Worm (Caenorhabditis elegans) whole organism, L4 larva: ENCODE measurements around the gene zif-1.

ENCODE experiments used
- F26F4.8 ChIP-seq: fragments of 200-800 bp; sonication (Bioruptor generic); conservative IDR thresholded peaks from 2 replicates; pipeline ENCODE4 v1.3.6; 2022; ENCODE audit warnings: missing genetic modification characterization, missing compliant biosample characterization
- F49E8.2 ChIP-seq: sonication (generic microtip); optimal IDR thresholded peaks from 2 replicates; lab custom pipeline; 2016; ENCODE audit warnings: missing compliant biosample characterization, mild to moderate bottlenecking, missing genetic modification characterization, borderline replicate concordance
- T20F7.1 ChIP-seq: fragments of 200-800 bp; sonication (Bioruptor generic); optimal IDR thresholded peaks from 2 replicates; lab custom pipeline; 2018; ENCODE audit warnings: mild to moderate bottlenecking, missing genetic modification characterization, missing compliant biosample characterization
- Y105C5A.15 ChIP-seq: fragments of 200-800 bp; sonication (Bioruptor generic); IDR thresholded peaks from 2 replicates; pipeline ENCODE4 v1.3.6; 2022; ENCODE audit warnings: missing genetic modification characterization, missing compliant biosample characterization
- Y75B8A.6 ChIP-seq: fragments of 200-800 bp; sonication (Bioruptor generic); IDR thresholded peaks from 2 replicates; pipeline ENCODE4 v1.3.6; 2022; ENCODE audit warnings: missing genetic modification reagents, missing genetic modification characterization, missing compliant biosample characterization
- ama-1 ChIP-seq: fragments of 150-350 bp; optimal IDR thresholded peaks from 2 replicates; lab custom pipeline; 2014; ENCODE audit warnings: inconsistent platforms, mixed read lengths
- ceh-44 ChIP-seq: fragments of 200-800 bp; sonication (Bioruptor generic); IDR thresholded peaks from 2 replicates; pipeline ENCODE4 v1.3.6; 2022; ENCODE audit warnings: missing genetic modification reagents, missing genetic modification characterization, missing compliant biosample characterization
- ceh-62 ChIP-seq: sonication (generic microtip); optimal IDR thresholded peaks from 2 replicates; lab custom pipeline; 2017; ENCODE audit warnings: missing biosample characterization, missing genetic modification characterization
- ceh-82 ChIP-seq: sonication (generic microtip); optimal IDR thresholded peaks from 2 replicates; lab custom pipeline; 2017; ENCODE audit warnings: missing biosample characterization, missing genetic modification characterization
- cey-2 ChIP-seq: sonication (generic microtip); optimal IDR thresholded peaks from 3 replicates; lab custom pipeline; 2017; ENCODE audit warnings: missing genetic modification characterization, mild to moderate bottlenecking, missing compliant biosample characterization, antibody characterized with exemption, borderline replicate concordance; ENCODE audit not compliant: insufficient read depth
- ctbp-1 ChIP-seq: fragments of 200-800 bp; sonication (Bioruptor generic); IDR thresholded peaks from 2 replicates; pipeline ENCODE4 v1.3.6; 2022; ENCODE audit warnings: missing genetic modification reagents, missing genetic modification characterization, missing compliant biosample characterization
- daf-16 ChIP-seq, 3 experiments: sonication (generic microtip); optimal IDR thresholded peaks; 2 replicates each; lab custom pipeline; 2016 to 2017; ENCODE audit warnings: missing genetic modification characterization in 3 of 3, missing genetic modification reagents in 3 of 3, mild to moderate bottlenecking in 2 of 3, missing compliant biosample characterization in 2 of 3, missing biosample characterization in 1 of 3, moderate library complexity in 1 of 3
- daf-19 ChIP-seq: fragments of 200-800 bp; sonication (Bioruptor generic); conservative IDR thresholded peaks from 2 replicates; pipeline ENCODE4 v1.3.6; 2022; ENCODE audit warnings: missing genetic modification characterization, missing compliant biosample characterization
- dmd-6 ChIP-seq: fragments of 200-800 bp; sonication (Bioruptor generic); IDR thresholded peaks from 2 replicates; pipeline ENCODE4 v1.3.6; 2022; ENCODE audit warnings: missing genetic modification reagents, missing genetic modification characterization, missing compliant biosample characterization
- dmd-8 ChIP-seq: fragments of 200-800 bp; sonication (Bioruptor generic); IDR thresholded peaks from 2 replicates; pipeline ENCODE4 v1.3.6; 2022; ENCODE audit warnings: missing genetic modification characterization, missing compliant biosample characterization
- duxl-1 ChIP-seq: sonication (generic microtip); optimal IDR thresholded peaks from 2 replicates; lab custom pipeline; 2016; ENCODE audit warnings: mild to moderate bottlenecking, missing genetic modification characterization, moderate library complexity, missing compliant biosample characterization; ENCODE audit not compliant: poor library complexity
- dve-1 ChIP-seq: sonication (generic microtip); optimal IDR thresholded peaks from 2 replicates; lab custom pipeline; 2017; ENCODE audit warnings: antibody characterized with exemption, mild to moderate bottlenecking, missing genetic modification characterization, missing compliant biosample characterization; ENCODE audit not compliant: insufficient read depth
- fkh-10 ChIP-seq: fragments of 150-350 bp; optimal IDR thresholded peaks from 2 replicates; lab custom pipeline; 2014; ENCODE audit warnings: missing biosample characterization, missing genetic modification reagents, missing genetic modification characterization
- gei-8 ChIP-seq: fragments of 200-800 bp; sonication (Bioruptor generic); optimal IDR thresholded peaks from 2 replicates; lab custom pipeline; 2018; ENCODE audit warnings: mild to moderate bottlenecking, missing genetic modification characterization, missing compliant biosample characterization
- hlh-11 ChIP-seq: fragments of 200-800 bp; sonication (Bioruptor generic); optimal IDR thresholded peaks from 2 replicates; lab custom pipeline; 2018; ENCODE audit warnings: mild to moderate bottlenecking, missing genetic modification characterization, missing compliant biosample characterization
- hlh-30 ChIP-seq: sonication (generic microtip); optimal IDR thresholded peaks from 2 replicates; lab custom pipeline; 2017; ENCODE audit warnings: antibody characterized with exemption, mild to moderate bottlenecking, missing genetic modification characterization, missing compliant biosample characterization; ENCODE audit not compliant: insufficient read depth
- jun-1 ChIP-seq: fragments of 150-350 bp; optimal IDR thresholded peaks from 2 replicates; lab custom pipeline; 2014; ENCODE audit warnings: missing biosample characterization, missing genetic modification reagents, missing genetic modification characterization
- lim-7 ChIP-seq: fragments of 200-800 bp; sonication (Bioruptor generic); IDR thresholded peaks from 2 replicates; pipeline ENCODE4 v1.3.6; 2022; ENCODE audit warnings: missing genetic modification characterization, missing compliant biosample characterization
- lin-1 ChIP-seq: fragments of 200-800 bp; sonication (Bioruptor generic); IDR thresholded peaks from 2 replicates; pipeline ENCODE4 v1.3.6; 2022; ENCODE audit warnings: missing genetic modification reagents, missing genetic modification characterization, missing compliant biosample characterization
- mdl-1 ChIP-seq, 2 experiments: fragments of 150-350 bp in 1 of 2; sonication (generic microtip) in 1 of 2; optimal IDR thresholded peaks; 2 replicates each; lab custom pipeline; 2014 to 2017; ENCODE audit warnings: missing biosample characterization in 2 of 2, missing genetic modification characterization in 2 of 2
- mdt-29 ChIP-seq: fragments of 200-800 bp; sonication (Bioruptor generic); IDR thresholded peaks from 2 replicates; pipeline ENCODE4 v1.3.6; 2022; ENCODE audit warnings: missing genetic modification reagents, missing genetic modification characterization, missing compliant biosample characterization
- mes-2 ChIP-seq: sonication (generic microtip); optimal IDR thresholded peaks from 2 replicates; lab custom pipeline; 2016; ENCODE audit warnings: missing genotype, mild to moderate bottlenecking, missing genetic modification characterization, missing compliant biosample characterization; ENCODE audit not compliant: poor library complexity, severe bottlenecking
- mxl-3 ChIP-seq: fragments of 200-800 bp; sonication (Bioruptor generic); optimal IDR thresholded peaks from 2 replicates; lab custom pipeline; 2018; ENCODE audit warnings: mild to moderate bottlenecking, missing genetic modification characterization, missing compliant biosample characterization
- nhr-10 ChIP-seq: fragments of 150-350 bp; optimal IDR thresholded peaks from 2 replicates; lab custom pipeline; 2014; ENCODE audit warnings: missing biosample characterization, missing genetic modification characterization
- nhr-11 ChIP-seq: fragments of 150-350 bp; optimal IDR thresholded peaks from 2 replicates; lab custom pipeline; 2014; ENCODE audit warnings: missing biosample characterization, missing genetic modification characterization
- nhr-25 ChIP-seq: sonication (generic microtip); optimal IDR thresholded peaks from 2 replicates; lab custom pipeline; 2017; ENCODE audit warnings: missing genetic modification characterization, mild to moderate bottlenecking, missing compliant biosample characterization, antibody characterized with exemption, moderate library complexity, borderline replicate concordance; ENCODE audit not compliant: insufficient read depth
- nhr-28 ChIP-seq: fragments of 150-350 bp; optimal IDR thresholded peaks from 2 replicates; lab custom pipeline; 2014; ENCODE audit warnings: missing biosample characterization, missing genetic modification characterization
- nhr-48 ChIP-seq: sonication (generic microtip); optimal IDR thresholded peaks from 2 replicates; lab custom pipeline; 2016; ENCODE audit warnings: mild to moderate bottlenecking, missing genetic modification characterization, missing compliant biosample characterization
- nhr-77 ChIP-seq: fragments of 150-350 bp; optimal IDR thresholded peaks from 2 replicates; lab custom pipeline; 2014; ENCODE audit warnings: missing biosample characterization, missing genetic modification characterization
- pqm-1 ChIP-seq: sonication (generic microtip); optimal IDR thresholded peaks from 2 replicates; lab custom pipeline; 2017; ENCODE audit warnings: missing biosample characterization, missing genetic modification characterization
- spr-1 ChIP-seq: sonication (generic microtip); optimal IDR thresholded peaks from 2 replicates; lab custom pipeline; 2016; ENCODE audit warnings: mild to moderate bottlenecking, missing genetic modification characterization, missing compliant biosample characterization
- tra-1 ChIP-seq: fragments of 200-800 bp; sonication (Bioruptor generic); IDR thresholded peaks from 2 replicates; pipeline ENCODE4 v1.3.6; 2022; ENCODE audit warnings: missing genetic modification reagents, missing genetic modification characterization, missing compliant biosample characterization
- unc-130 ChIP-seq: sonication (generic microtip); optimal IDR thresholded peaks from 2 replicates; lab custom pipeline; 2016; ENCODE audit warnings: missing genetic modification reagents, missing genetic modification characterization, missing compliant biosample characterization
- unc-62 ChIP-seq, 3 experiments: fragments of 150-350 bp in 1 of 3; sonication (generic microtip); optimal IDR thresholded peaks in 2 of 3; peaks in 1 of 3; 1 replicate in 1 of 3; 2 replicates in 2 of 3; lab custom pipeline; 2014 to 2017; ENCODE audit warnings: missing biosample characterization in 3 of 3, missing genetic modification characterization in 3 of 3, missing genetic modification reagents in 3 of 3, missing genotype in 1 of 3
- ztf-7 ChIP-seq: fragments of 150-350 bp; optimal IDR thresholded peaks from 2 replicates; lab custom pipeline; 2014; ENCODE audit warnings: missing biosample characterization, missing genetic modification characterization

The zif-1 gene

ce11 chrIII:8981847-8982479 lies 20.6 kb upstream of the zif-1 start, which contains the start of gene pde-2 (continued):
- TF ChIP-seq nhr-10 (tag; lab: Kevin White, UChicago) (no peak), nhr-11 (tag; lab: Kevin White, UChicago) (peak; percentile 41), spr-1 (tag; lab: Kevin White, UChicago) (no peak), hlh-11 (tag; lab: Kevin White, UChicago) (peak; percentile 54), fkh-10 (peak; percentile 70), daf-19 (GFP tag; lab: Robert Waterston, UW) (no peak)

- TF ChIP-seq mxl-3 (peak; percentile 6), ctbp-1 (GFP tag; lab: Robert Waterston, UW) (0 out of 2 replicates have a peak, but pooled peaks have one; percentile 11), mdl-1 (tag; optimal IDR thresholded peaks at IDR 0.05; lab: Kevin White, UChicago) (no peak), nhr-28 (tag; lab: Kevin White, UChicago) (peak; percentile 19), nhr-25 (tag; lab: Kevin White, UChicago) (peak; percentile 41), ceh-82 (tag; lab: Kevin White, UChicago) (no peak), unc-62 (GFP tag; optimal IDR thresholded peaks at IDR 0.05 in 1 of 2; lab: Kevin White, UChicago) (peak in 1 of 2 experiments; percentile 96), unc-62 (tag; optimal IDR thresholded peaks at IDR 0.05; lab: Kevin White, UChicago) (no peak)
Measured at ce11 chrIII:8983135-8983534, 19.4 kb upstream of the zif-1 start.

DNA sequence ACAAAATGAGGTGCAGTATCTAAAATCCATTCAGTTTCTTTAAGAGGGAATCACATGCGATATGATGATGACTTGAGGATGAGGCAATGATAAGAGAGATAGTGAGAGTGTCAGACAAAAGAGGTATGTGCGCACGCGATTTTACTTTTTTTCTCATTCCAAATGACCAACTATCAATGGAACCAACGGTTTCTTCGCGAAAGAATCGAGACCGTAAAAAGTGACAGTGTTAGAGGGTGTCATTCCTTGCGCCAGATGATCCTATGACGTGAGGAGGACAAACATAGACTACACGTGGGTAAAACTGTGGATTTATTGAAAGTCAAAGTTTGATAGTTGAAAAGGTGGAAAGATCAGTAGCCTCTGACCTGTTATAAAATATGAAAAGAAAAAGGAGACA lies 18.8 kb upstream of the zif-1 start:
- TF ChIP-seq hlh-30 (tag; lab: Kevin White, UChicago) = peak; percentile 92
- TF ChIP-seq Y75B8A.6 (GFP tag; lab: Robert Waterston, UW) = 0 out of 2 replicates have a peak, but pooled peaks have one; percentile 52
- TF ChIP-seq mdl-1 (tag; optimal IDR thresholded peaks at IDR 0.05; lab: Kevin White, UChicago) = peak; percentile 53 to 95
- TF ChIP-seq dmd-8 (GFP tag; lab: Robert Waterston, UW) = 0 out of 2 replicates have a peak, but pooled peaks have one; percentile 25
- peak; percentile 62 for TF ChIP-seq dve-1 (tag; lab: Kevin White, UChicago)
- TF ChIP-seq ztf-7 (tag; lab: Kevin White, UChicago) = peak; percentile 7
- TF ChIP-seq F26F4.8 (GFP tag; lab: Robert Waterston, UW) = no peak
- 0 out of 2 replicates have a peak, but pooled peaks have one; percentile 39 for TF ChIP-seq tra-1 (GFP tag; lab: Robert Waterston, UW)
- TF ChIP-seq nhr-77 = peak; percentile 33
- TF ChIP-seq ama-1 = peak; percentile 24
- TF ChIP-seq nhr-48 (tag; lab: Kevin White, UChicago) = peak; percentile 27
- no peak for TF ChIP-seq ceh-44
- TF ChIP-seq nhr-10 (tag; lab: Kevin White, UChicago) = peak; percentile 6
- TF ChIP-seq mxl-3 = peak; percentile 63
- TF ChIP-seq dmd-6 (GFP tag; lab: Robert Waterston, UW) = peak; percentile 36
- no peak for TF ChIP-seq unc-130 (GFP tag; lab: Kevin White, UChicago)
- TF ChIP-seq F49E8.2 (tag; lab: Kevin White, UChicago) = no peak
- peak; percentile 48 for TF ChIP-seq duxl-1 (tag; lab: Kevin White, UChicago)
- TF ChIP-seq hlh-11 (tag; lab: Kevin White, UChicago) = peak; percentile 74
- peak; percentile 80 for TF ChIP-seq nhr-28 (tag; lab: Kevin White, UChicago)
- TF ChIP-seq, all 104 proteins: peak for 16

ce11 chrIII:8984412-8984811 lies 18.2 kb upstream of the zif-1 start:
- TF ChIP-seq nhr-28 (tag; lab: Kevin White, UChicago) (peak; percentile 48), daf-16 (GFP tag; optimal IDR thresholded peaks at IDR 0.05; lab: Kevin White, UChicago) (no peak), daf-16 (tag; optimal IDR thresholded peaks at IDR 0.05; lab: Kevin White, UChicago) (peak; percentile 69), ceh-62 (tag; lab: Kevin White, UChicago) (no peak), dve-1 (tag; lab: Kevin White, UChicago) (peak; percentile 4), T20F7.1 (peak; percentile 20), tra-1 (GFP tag; lab: Robert Waterston, UW) (no peak), lim-7 (0 out of 2 replicates have a peak, but pooled peaks have one; percentile 14), duxl-1 (tag; lab: Kevin White, UChicago) (peak; percentile 9), Y105C5A.15 (GFP tag; lab: Robert Waterston, UW) (no peak), dmd-6 (GFP tag; lab: Robert Waterston, UW) (peak; percentile 16; the same call in 1 of the 2 replicates), hlh-30 (tag; lab: Kevin White, UChicago) (peak; percentile 10), mdt-29 (GFP tag; lab: Robert Waterston, UW) (no peak), cey-2 (no peak), pqm-1 (tag; lab: Kevin White, UChicago) (peak; percentile 72), nhr-11 (tag; lab: Kevin White, UChicago) (no peak), ceh-82 (tag; lab: Kevin White, UChicago) (no peak), mes-2 (tag; lab: Kevin White, UChicago) (peak; percentile 30), lin-1 (GFP tag; lab: Robert Waterston, UW) (peak; percentile 17; the same call in 1 of the 2 replicates), jun-1 (tag; lab: Kevin White, UChicago) (no peak), gei-8 (GFP tag; lab: Kevin White, UChicago) (no peak)
